Fruit fly (Drosophila melanogaster): ENCODE measurements around the gene dos.

dos gene

DNA sequence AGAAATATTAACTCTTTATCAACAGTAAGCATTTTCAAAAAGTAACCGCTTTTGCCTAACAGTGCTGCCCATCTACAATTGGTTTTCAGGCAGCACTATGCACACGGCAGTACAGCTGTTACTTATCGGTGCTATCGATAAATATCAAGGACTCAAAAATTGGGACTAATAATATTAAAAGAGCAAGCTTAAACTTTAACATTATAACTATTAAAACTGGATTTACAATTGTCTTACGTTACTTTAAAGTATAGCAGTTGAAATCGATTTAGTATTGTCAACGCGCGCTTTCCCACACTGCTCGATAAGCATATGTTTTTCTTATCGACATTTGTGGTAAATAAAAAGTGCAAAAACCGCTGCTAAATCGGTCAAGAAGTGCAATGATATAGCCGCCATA lies 42.2 kb downstream of the dos start, which contains the start of the genes CG42245 and MEP-1 (continued):
- no peak for TF ChIP-seq CG10321 (GFP tag; IDR thresholded peaks at IDR 0.05)
- TF ChIP-seq CG10267 (tag; optimal IDR thresholded peaks at IDR 0.05), result peak; percentile 96
- no peak for TF ChIP-seq sim (GFP tag; IDR thresholded peaks at IDR 0.05)
- TF ChIP-seq sens-2 (GFP tag; IDR thresholded peaks at IDR 0.05), result no peak
- peak; percentile 49; the same call in 1 of the 3 replicates for TF ChIP-seq CG17361 (GFP tag; IDR thresholded peaks at IDR 0.05)
- TF ChIP-seq kay (GFP tag; optimal IDR thresholded peaks at IDR 0.05), result peak; percentile 42
- peak; percentile 58 for TF ChIP-seq HmgZ (tag; optimal IDR thresholded peaks at IDR 0.05)
- TF ChIP-seq jumu (GFP tag; optimal IDR thresholded peaks at IDR 0.05), result no peak
- TF ChIP-seq CG11696 (GFP tag; IDR thresholded peaks at IDR 0.05), result no peak
- no peak for TF ChIP-seq CG16815 (GFP tag; optimal IDR thresholded peaks at IDR 0.05)
- no peak for TF ChIP-seq H15 (GFP tag; IDR thresholded peaks at IDR 0.05)
- no peak for TF ChIP-seq ac (GFP tag; optimal IDR thresholded peaks at IDR 0.05)
- TF ChIP-seq tio (GFP tag; optimal IDR thresholded peaks at IDR 0.05), result no peak
- TF ChIP-seq CG3281 (GFP tag; optimal IDR thresholded peaks at IDR 0.05), result peak; percentile 10
- TF ChIP-seq CG31224 (GFP tag; IDR thresholded peaks at IDR 0.05), result no peak
- TF ChIP-seq corto (GFP tag; optimal IDR thresholded peaks at IDR 0.05), result peak; percentile 20
- TF ChIP-seq Tbp (GFP tag; optimal IDR thresholded peaks at IDR 0.05), result no peak
- TF ChIP-seq hb (GFP tag; IDR thresholded peaks at IDR 0.05; ENCODE audit: partially characterized antibody), result 0 out of 3 replicates have a peak, but pooled peaks have one; percentile 50
- no peak for TF ChIP-seq eyg (GFP tag; optimal IDR thresholded peaks at IDR 0.05)
- TF ChIP-seq CG12104 (GFP tag; optimal IDR thresholded peaks at IDR 0.05), result peak; percentile 51
- peak in 1 of 2 experiments; percentile 46 for TF ChIP-seq Pdp1 (GFP tag; optimal IDR thresholded peaks at IDR 0.05)
- no peak for TF ChIP-seq Hand (GFP tag; optimal IDR thresholded peaks at IDR 0.05)
- TF ChIP-seq twi (tag; optimal IDR thresholded peaks at IDR 0.05), result peak; percentile 58
- TF ChIP-seq CG7372 (GFP tag; IDR thresholded peaks at IDR 0.05), result no peak
- no peak for TF ChIP-seq fu2 (GFP tag; optimal IDR thresholded peaks at IDR 0.05)
- TF ChIP-seq B-H1 (GFP tag; IDR thresholded peaks at IDR 0.05), result no peak
- TF ChIP-seq pita (GFP tag; optimal IDR thresholded peaks at IDR 0.05), result no peak
- TF ChIP-seq CG6654 (GFP tag; optimal IDR thresholded peaks at IDR 0.05), result no peak
- peak; percentile 45 for TF ChIP-seq CG1792 (GFP tag; optimal IDR thresholded peaks at IDR 0.05)
- peak; percentile 2 for TF ChIP-seq scrt (GFP tag; optimal IDR thresholded peaks at IDR 0.05)
- peak; percentile 44 for TF ChIP-seq CG13894 (tag; optimal IDR thresholded peaks at IDR 0.05)
- TF ChIP-seq Ptx1 (GFP tag; IDR thresholded peaks at IDR 0.05), result no peak
- peak; percentile 30 for TF ChIP-seq ftz-f1 (GFP tag; optimal IDR thresholded peaks at IDR 0.05)
- TF ChIP-seq CG8281 (tag; optimal IDR thresholded peaks at IDR 0.05), result no peak
- no peak for TF ChIP-seq ase (GFP tag; IDR thresholded peaks at IDR 0.05)
- TF ChIP-seq Doc3 (GFP tag; IDR thresholded peaks at IDR 0.05; ENCODE audit: partially characterized antibody), result peak; percentile 64
- peak; percentile 48; the same call in 1 of the 3 replicates for TF ChIP-seq vnd (GFP tag; IDR thresholded peaks at IDR 0.05; ENCODE audit: partially characterized antibody)
- peak; percentile 11 for TF ChIP-seq CG7556 (GFP tag; optimal IDR thresholded peaks at IDR 0.05)
- TF ChIP-seq Deaf1 (tag; optimal IDR thresholded peaks at IDR 0.05), result peak; percentile 9
- TF ChIP-seq sr (GFP tag; IDR thresholded peaks at IDR 0.05), result no peak
- TF ChIP-seq maf-S (GFP tag; optimal IDR thresholded peaks at IDR 0.05), result peak; percentile 32
- TF ChIP-seq CG15073 (GFP tag; optimal IDR thresholded peaks at IDR 0.05), result no peak
- TF ChIP-seq HLHmδ (GFP tag; optimal IDR thresholded peaks at IDR 0.05), result no peak
- no peak for TF ChIP-seq dati (GFP tag; IDR thresholded peaks at IDR 0.05)
- TF ChIP-seq Mrtf (GFP tag; IDR thresholded peaks at IDR 0.05), result no peak
- no peak for TF ChIP-seq Dfd (GFP tag; optimal IDR thresholded peaks at IDR 0.05)
- peak; percentile 66 for TF ChIP-seq CG14860 (GFP tag; IDR thresholded peaks at IDR 0.05; ENCODE audit: partially characterized antibody)
- no peak for TF ChIP-seq CG7928 (GFP tag; optimal IDR thresholded peaks at IDR 0.05)
- TF ChIP-seq D19A (tag; optimal IDR thresholded peaks at IDR 0.05), result peak; percentile 27
- no peak for TF ChIP-seq mirr (GFP tag; optimal IDR thresholded peaks at IDR 0.05)
- no peak for TF ChIP-seq CG7987 (GFP tag; optimal IDR thresholded peaks at IDR 0.05)
- no peak for TF ChIP-seq grn (GFP tag; optimal IDR thresholded peaks at IDR 0.05)
